Fruit fly (Drosophila melanogaster) whole organism, prepupa: ENCODE measurements around the gene Pak.

Experiments used
- Blimp-1 ChIP-seq: fragments of 200-800 bp; sonication (Bioruptor generic); optimal IDR thresholded peaks from 3 replicates; lab custom pipeline; 2017; ENCODE audit warnings: missing biosample characterization, missing genetic modification characterization, mild to moderate bottlenecking, moderate library complexity, missing genetic modification reagents
- CG10631 ChIP-seq: fragments of 200-800 bp; sonication (Bioruptor generic); optimal IDR thresholded peaks from 2 replicates; lab custom pipeline; 2016; ENCODE audit warnings: missing biosample characterization, missing genetic modification characterization
- CG10669 ChIP-seq: fragments of 200-800 bp; sonication (Bioruptor generic); optimal IDR thresholded peaks from 3 replicates; lab custom pipeline; 2018; ENCODE audit warnings: missing biosample characterization, mild to moderate bottlenecking, missing genetic modification characterization, moderate library complexity
- CG11294 ChIP-seq: fragments of 200-800 bp; sonication (Bioruptor generic); IDR thresholded peaks from 2 replicates; pipeline ENCODE4 v1.3.6; 2022; ENCODE audit warnings: missing biosample characterization, missing genetic modification characterization
- CG11762 ChIP-seq: fragments of 200-800 bp; sonication (Bioruptor generic); optimal IDR thresholded peaks from 3 replicates; lab custom pipeline; 2016; ENCODE audit warnings: missing biosample characterization, missing genetic modification characterization; ENCODE audit not compliant: insufficient read depth
- CG11902 ChIP-seq: fragments of 200-800 bp; sonication (Bioruptor generic); optimal IDR thresholded peaks from 3 replicates; lab custom pipeline; 2016; ENCODE audit warnings: missing biosample characterization, missing genetic modification characterization
- CG15336 ChIP-seq: fragments of 200-800 bp; sonication (Bioruptor generic); IDR thresholded peaks from 2 replicates; pipeline ENCODE4 v1.3.6; 2022; ENCODE audit warnings: missing biosample characterization, missing genetic modification characterization
- CG1621 ChIP-seq: fragments of 200-800 bp; sonication (Bioruptor generic); optimal IDR thresholded peaks from 3 replicates; lab custom pipeline; 2018; ENCODE audit warnings: missing biosample characterization, mild to moderate bottlenecking, missing genetic modification characterization
- CG16779 ChIP-seq: fragments of 200-800 bp; sonication (Bioruptor generic); optimal IDR thresholded peaks from 3 replicates; lab custom pipeline; 2017; ENCODE audit warnings: missing biosample characterization, mild to moderate bottlenecking, missing genetic modification characterization
- CG3032 ChIP-seq: fragments of 200-800 bp; optimal IDR thresholded peaks from 2 replicates; lab custom pipeline; 2019; ENCODE audit warnings: missing biosample characterization, mild to moderate bottlenecking, missing genetic modification characterization, moderate library complexity
- CG31627 ChIP-seq: fragments of 200-800 bp; sonication (Bioruptor generic); optimal IDR thresholded peaks from 3 replicates; lab custom pipeline; 2016; ENCODE audit warnings: missing biosample characterization, missing genetic modification characterization
- CG34406 ChIP-seq: fragments of 200-800 bp; sonication (Bioruptor generic); optimal IDR thresholded peaks from 3 replicates; lab custom pipeline; 2016; ENCODE audit warnings: missing biosample characterization, missing genetic modification characterization
- CG3919 ChIP-seq: fragments of 200-800 bp; sonication (Bioruptor generic); optimal IDR thresholded peaks from 3 replicates; lab custom pipeline; 2016; ENCODE audit warnings: missing biosample characterization, missing genetic modification characterization
- CG4318 ChIP-seq: fragments of 200-800 bp; sonication (Bioruptor generic); optimal IDR thresholded peaks from 3 replicates; lab custom pipeline; 2017; ENCODE audit warnings: missing biosample characterization, mild to moderate bottlenecking, missing genetic modification characterization
- CG6276 ChIP-seq: fragments of 200-800 bp; sonication (Bioruptor generic); optimal IDR thresholded peaks from 2 replicates; lab custom pipeline; 2017; ENCODE audit warnings: missing biosample characterization, mild to moderate bottlenecking, missing genetic modification characterization
- CG6792 ChIP-seq: fragments of 200-800 bp; sonication (Bioruptor generic); optimal IDR thresholded peaks from 3 replicates; lab custom pipeline; 2016; ENCODE audit warnings: missing biosample characterization, missing genetic modification characterization
- CG6808 ChIP-seq: fragments of 200-800 bp; sonication (Bioruptor generic); optimal IDR thresholded peaks from 3 replicates; lab custom pipeline; 2017; ENCODE audit warnings: missing biosample characterization, missing genetic modification characterization, mild to moderate bottlenecking, moderate library complexity, missing genetic modification reagents
- CG6854 ChIP-seq: fragments of 200-800 bp; sonication (Bioruptor generic); optimal IDR thresholded peaks from 2 replicates; lab custom pipeline; 2017; ENCODE audit warnings: missing biosample characterization, mild to moderate bottlenecking, missing genetic modification characterization
- CG7368 ChIP-seq: fragments of 200-800 bp; sonication (Bioruptor generic); optimal IDR thresholded peaks from 3 replicates; lab custom pipeline; 2016; ENCODE audit warnings: missing biosample characterization, missing genetic modification characterization
- CG8119 ChIP-seq: fragments of 200-800 bp; sonication (Bioruptor generic); IDR thresholded peaks from 3 replicates; pipeline ENCODE4 v1.3.6; 2022; ENCODE audit warnings: missing biosample characterization, missing genetic modification characterization
- CG8319 ChIP-seq: fragments of 200-800 bp; sonication (Bioruptor generic); optimal IDR thresholded peaks from 3 replicates; lab custom pipeline; 2016; ENCODE audit warnings: missing biosample characterization, missing genetic modification characterization
- CG8632 ChIP-seq: fragments of 200-800 bp; sonication (Bioruptor generic); optimal IDR thresholded peaks from 3 replicates; lab custom pipeline; 2016; ENCODE audit warnings: missing biosample characterization, missing genetic modification characterization
- CG9139 ChIP-seq: fragments of 200-800 bp; sonication (Bioruptor generic); optimal IDR thresholded peaks from 3 replicates; lab custom pipeline; 2017; ENCODE audit warnings: missing biosample characterization, mild to moderate bottlenecking, missing genetic modification characterization
- Eip78C ChIP-seq: fragments of 200-800 bp; sonication (Bioruptor generic); peaks from one replicate; lab custom pipeline; 2016; ENCODE audit warnings: missing biosample characterization, missing genetic modification characterization
- Eip93F ChIP-seq: fragments of 200-800 bp; sonication (Bioruptor generic); optimal IDR thresholded peaks from 2 replicates; lab custom pipeline; 2016; ENCODE audit warnings: missing biosample characterization, mild to moderate bottlenecking, missing genetic modification characterization
- Ets21C ChIP-seq: fragments of 200-800 bp; sonication (Bioruptor generic); optimal IDR thresholded peaks from 3 replicates; lab custom pipeline; 2016; ENCODE audit warnings: missing biosample characterization, missing genetic modification characterization
- Ets96B ChIP-seq: fragments of 200-800 bp; optimal IDR thresholded peaks from 2 replicates; lab custom pipeline; 2019; ENCODE audit warnings: missing biosample characterization, mild to moderate bottlenecking, missing genetic modification characterization, moderate library complexity
- Gug ChIP-seq: fragments of 200-800 bp; sonication (Bioruptor generic); IDR thresholded peaks from 2 replicates; pipeline ENCODE4 v1.3.6; 2022; ENCODE audit warnings: missing biosample characterization, missing genetic modification characterization
- Hr39 ChIP-seq: fragments of 200-800 bp; sonication (Bioruptor generic); optimal IDR thresholded peaks from 2 replicates; lab custom pipeline; 2016; ENCODE audit warnings: missing biosample characterization, missing genetic modification characterization
- Hr4 ChIP-seq: fragments of 200-800 bp; sonication (Bioruptor generic); optimal IDR thresholded peaks from 3 replicates; lab custom pipeline; 2016; ENCODE audit warnings: missing biosample characterization, missing genetic modification characterization
- Lpt ChIP-seq: fragments of 200-800 bp; sonication (Bioruptor generic); optimal IDR thresholded peaks from 3 replicates; lab custom pipeline; 2016; ENCODE audit warnings: missing biosample characterization, missing genetic modification characterization
- Met ChIP-seq: fragments of 200-800 bp; sonication (Bioruptor generic); optimal IDR thresholded peaks from 3 replicates; lab custom pipeline; 2016; ENCODE audit warnings: missing biosample characterization, missing genetic modification characterization
- Smox ChIP-seq: fragments of 200-800 bp; sonication (Bioruptor generic); optimal IDR thresholded peaks from 3 replicates; lab custom pipeline; 2016; ENCODE audit warnings: missing biosample characterization, missing genetic modification characterization
- Sox102F ChIP-seq: fragments of 200-800 bp; sonication (Bioruptor generic); optimal IDR thresholded peaks from 2 replicates; lab custom pipeline; 2016; ENCODE audit warnings: missing biosample characterization, mild to moderate bottlenecking, missing genetic modification characterization
- Sox14 ChIP-seq: fragments of 200-800 bp; sonication (Bioruptor generic); optimal IDR thresholded peaks from 3 replicates; lab custom pipeline; 2016; ENCODE audit warnings: missing biosample characterization, missing genetic modification characterization
- achi ChIP-seq: fragments of 200-800 bp; sonication (Bioruptor generic); optimal IDR thresholded peaks from 3 replicates; lab custom pipeline; 2016; ENCODE audit warnings: missing biosample characterization, missing genetic modification characterization
- acj6 ChIP-seq: fragments of 200-800 bp; sonication (Bioruptor generic); optimal IDR thresholded peaks from 3 replicates; lab custom pipeline; 2016; ENCODE audit warnings: missing biosample characterization, missing genetic modification characterization
- cyc ChIP-seq: fragments of 200-800 bp; sonication (Bioruptor generic); optimal IDR thresholded peaks from 3 replicates; lab custom pipeline; 2016; ENCODE audit warnings: missing biosample characterization, missing genetic modification characterization
- dac ChIP-seq: fragments of 200-800 bp; sonication (Bioruptor generic); optimal IDR thresholded peaks from 2 replicates; lab custom pipeline; 2017; ENCODE audit warnings: missing biosample characterization, mild to moderate bottlenecking, missing genetic modification characterization
- dsx ChIP-seq: fragments of 200-800 bp; optimal IDR thresholded peaks from 3 replicates; lab custom pipeline; 2019; ENCODE audit warnings: missing biosample characterization, mild to moderate bottlenecking, missing genetic modification characterization, moderate library complexity; ENCODE audit not compliant: poor library complexity, severe bottlenecking
- eg ChIP-seq: fragments of 200-800 bp; sonication (Bioruptor generic); IDR thresholded peaks from 3 replicates; pipeline ENCODE4 v1.3.6; 2022; ENCODE audit warnings: missing biosample characterization, missing genetic modification characterization
- esn ChIP-seq: fragments of 200-800 bp; sonication (Bioruptor generic); optimal IDR thresholded peaks from 2 replicates; lab custom pipeline; 2016; ENCODE audit warnings: missing biosample characterization, mild to moderate bottlenecking, missing genetic modification characterization, moderate library complexity
- fd59A ChIP-seq: fragments of 200-800 bp; sonication (Bioruptor generic); optimal IDR thresholded peaks from 2 replicates; lab custom pipeline; 2017; ENCODE audit warnings: missing biosample characterization, mild to moderate bottlenecking, missing genetic modification characterization, missing genetic modification reagents
- fd85E ChIP-seq: fragments of 200-800 bp; sonication (Bioruptor generic); optimal IDR thresholded peaks from 3 replicates; lab custom pipeline; 2016; ENCODE audit warnings: missing biosample characterization, missing genetic modification characterization
- fkh ChIP-seq: fragments of 200-800 bp; sonication (Bioruptor generic); optimal IDR thresholded peaks from 3 replicates; lab custom pipeline; 2017; ENCODE audit warnings: missing biosample characterization, mild to moderate bottlenecking, missing genetic modification characterization, moderate library complexity
- lz ChIP-seq: fragments of 200-800 bp; sonication (Bioruptor generic); optimal IDR thresholded peaks from 3 replicates; lab custom pipeline; 2016; ENCODE audit warnings: missing biosample characterization, missing genetic modification characterization
- net ChIP-seq: fragments of 200-800 bp; sonication (Bioruptor generic); optimal IDR thresholded peaks from 3 replicates; lab custom pipeline; 2016; ENCODE audit warnings: missing biosample characterization, missing genetic modification characterization
- salr ChIP-seq, 2 experiments: fragments of 200-800 bp; sonication (Bioruptor generic); optimal IDR thresholded peaks; 3 replicates each; lab custom pipeline; 2016 to 2018; ENCODE audit warnings: missing biosample characterization in 2 of 2, missing genetic modification characterization in 2 of 2, mild to moderate bottlenecking in 1 of 2
- spab ChIP-seq: fragments of 200-800 bp; sonication (Bioruptor generic); optimal IDR thresholded peaks from 2 replicates; lab custom pipeline; 2017; ENCODE audit warnings: missing biosample characterization, mild to moderate bottlenecking, missing genetic modification characterization, missing genetic modification reagents
- ss ChIP-seq, 2 experiments: fragments of 200-800 bp; sonication (Bioruptor generic); optimal IDR thresholded peaks; 2 replicates in 1 of 2; 3 replicates in 1 of 2; lab custom pipeline; 2017 to 2018; ENCODE audit warnings: mild to moderate bottlenecking in 2 of 2, missing biosample characterization in 2 of 2, missing genetic modification characterization in 2 of 2, moderate library complexity in 1 of 2
- svp ChIP-seq: fragments of 200-800 bp; sonication (Bioruptor generic); peaks from one replicate; lab custom pipeline; 2016; ENCODE audit warnings: missing biosample characterization, missing genetic modification characterization
- topi ChIP-seq: fragments of 200-800 bp; sonication (Bioruptor generic); optimal IDR thresholded peaks from 3 replicates; lab custom pipeline; 2016; ENCODE audit warnings: missing biosample characterization, missing genetic modification characterization

Gene Pak

DNA sequence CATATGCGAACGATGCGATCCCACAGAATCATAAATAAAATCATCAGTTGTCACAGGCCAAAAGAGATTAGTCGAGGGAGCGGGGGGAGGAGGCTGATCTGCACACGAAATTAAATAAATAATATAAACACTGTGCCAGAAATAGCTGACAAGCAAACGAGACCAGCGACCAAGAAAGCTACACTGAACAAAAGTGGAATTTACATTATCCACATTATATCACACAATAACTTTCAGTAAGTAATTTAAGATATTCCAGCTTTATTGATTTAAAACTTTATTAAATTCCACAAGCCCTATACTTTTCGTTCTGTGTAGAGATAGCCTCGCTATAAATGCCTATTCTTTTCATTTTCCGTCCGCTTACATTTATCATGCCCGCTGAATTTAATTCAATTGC is 53.5 kb downstream of the Pak start:
- no peak for TF ChIP-seq CG9139
- no peak for TF ChIP-seq Blimp-1 (GFP tag; lab: Kevin White, UChicago)
- peak; percentile 88; the same call in 2 of the 3 replicates for TF ChIP-seq CG8119
- peak; percentile 74 for TF ChIP-seq esn (GFP tag; lab: Kevin White, UChicago)
- peak; percentile 79 for TF ChIP-seq CG3919 (GFP tag; lab: Kevin White, UChicago)
- TF ChIP-seq CG4318 (GFP tag; lab: Kevin White, UChicago), result peak; percentile 61
- TF ChIP-seq CG3032 (tag; lab: Kevin White, UChicago), result peak; percentile 53
- TF ChIP-seq CG10631, result peak; percentile 75
- peak; percentile 64 for TF ChIP-seq CG10669 (GFP tag; lab: Kevin White, UChicago)
- TF ChIP-seq CG16779 (tag; lab: Kevin White, UChicago), result peak; percentile 53
- TF ChIP-seq Smox (GFP tag; lab: Kevin White, UChicago), result peak; percentile 64
- no peak for TF ChIP-seq Eip93F (GFP tag; lab: Kevin White, UChicago)
- peak; percentile 46 for TF ChIP-seq CG6808
- TF ChIP-seq CG31627 (GFP tag; lab: Kevin White, UChicago), result peak; percentile 79
- peak; percentile 73 for TF ChIP-seq CG6792 (GFP tag; lab: Kevin White, UChicago)
- peak; percentile 40 for TF ChIP-seq fkh (GFP tag; lab: Kevin White, UChicago)
- TF ChIP-seq achi (GFP tag; lab: Kevin White, UChicago), result peak; percentile 78
- TF ChIP-seq ss (GFP tag; optimal IDR thresholded peaks at IDR 0.05; lab: Kevin White, UChicago), result peak; percentile 15
- peak; percentile 53 for TF ChIP-seq dac
- peak; percentile 52 for TF ChIP-seq CG7368 (GFP tag; lab: Kevin White, UChicago)
- peak; percentile 73 for TF ChIP-seq CG8632 (GFP tag; lab: Kevin White, UChicago)
- no peak for TF ChIP-seq fd85E
- peak; percentile 84 for TF ChIP-seq svp (GFP tag; lab: Kevin White, UChicago)
- TF ChIP-seq spab (GFP tag; lab: Kevin White, UChicago), result peak; percentile 23
- TF ChIP-seq eg (GFP tag; lab: Robert Waterston, UW), result peak; percentile 93
- peak; percentile 59 for TF ChIP-seq Ets21C (GFP tag; lab: Kevin White, UChicago)
- TF ChIP-seq CG34406 (GFP tag; lab: Kevin White, UChicago), result peak; percentile 70
- no peak for TF ChIP-seq fd59A
- peak; percentile 72 for TF ChIP-seq Lpt (GFP tag; lab: Kevin White, UChicago)
- TF ChIP-seq CG6854 (GFP tag; lab: Kevin White, UChicago), result no peak
- TF ChIP-seq Hr4 (GFP tag; lab: Kevin White, UChicago), result peak; percentile 83
- peak; percentile 16 to 77 for TF ChIP-seq salr (GFP tag; optimal IDR thresholded peaks at IDR 0.05; lab: Kevin White, UChicago)
- TF ChIP-seq CG11294 (GFP tag; lab: Robert Waterston, UW), result peak; percentile 66
- peak; percentile 75 for TF ChIP-seq topi
- peak; percentile 78 for TF ChIP-seq acj6
- peak; percentile 67 for TF ChIP-seq Ets96B
- TF ChIP-seq Gug (GFP tag; lab: Robert Waterston, UW), result peak; percentile 83
- peak; percentile 73 for TF ChIP-seq cyc (GFP tag; lab: Kevin White, UChicago)
- TF ChIP-seq net (GFP tag; lab: Kevin White, UChicago), result peak; percentile 69
- TF ChIP-seq CG1621 (tag; lab: Kevin White, UChicago), result peak; percentile 47
- TF ChIP-seq Sox14 (GFP tag; lab: Kevin White, UChicago), result peak; percentile 80
- peak; percentile 38 for TF ChIP-seq Sox102F (GFP tag; lab: Kevin White, UChicago)
- TF ChIP-seq dsx (GFP tag; lab: Kevin White, UChicago), result peak; percentile 45
- peak; percentile 55 for TF ChIP-seq CG8319 (GFP tag; lab: Kevin White, UChicago)
- TF ChIP-seq Hr39, result peak; percentile 71
- peak; percentile 74 for TF ChIP-seq CG6276 (GFP tag; lab: Kevin White, UChicago)
- peak; percentile 67 for TF ChIP-seq CG11762 (GFP tag; lab: Kevin White, UChicago)
- peak; percentile 92 for TF ChIP-seq Eip78C (GFP tag; lab: Kevin White, UChicago)
- peak; percentile 91 for TF ChIP-seq CG15336 (GFP tag; lab: Robert Waterston, UW)
- peak; percentile 68 for TF ChIP-seq lz (GFP tag; lab: Kevin White, UChicago)
- peak; percentile 67 for TF ChIP-seq Met (GFP tag; lab: Kevin White, UChicago)
- peak; percentile 46 for TF ChIP-seq CG11902 (GFP tag; lab: Kevin White, UChicago)
